Worm (Caenorhabditis elegans): ENCODE measurements around the gene grl-18.

Gene grl-18

DNA sequence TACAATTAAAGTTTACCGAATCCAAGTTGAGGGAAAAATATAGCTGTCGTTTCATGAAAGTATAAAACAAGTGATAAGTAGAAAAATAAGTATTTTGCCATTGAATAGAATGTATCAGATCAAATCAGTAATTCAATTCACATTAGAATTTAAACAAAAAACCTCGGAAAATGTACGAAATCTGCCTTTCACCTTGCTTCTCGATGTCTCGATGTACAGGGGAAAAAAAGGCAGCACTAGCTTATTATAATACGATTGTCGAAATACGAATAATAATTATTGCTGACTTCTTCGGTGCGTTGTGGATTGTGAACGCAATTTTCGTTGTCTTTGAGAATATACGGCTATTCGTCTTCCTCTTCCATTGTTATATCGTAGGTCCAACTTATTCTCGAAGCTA lies at the start of gene grl-18:
Gene grl-18, minus strand, starts transcription at position 101 of the 400 bp plus-strand sequence.
- TF ChIP-seq bed-3 (GFP tag; optimal IDR thresholded peaks at IDR 0.05), result no peak
- no peak for TF ChIP-seq blmp-1 (tag; optimal IDR thresholded peaks at IDR 0.05)
- no peak for TF ChIP-seq elt-1 (tag; optimal IDR thresholded peaks at IDR 0.05; ENCODE audit: borderline replicate concordance, insufficient read depth)
- no peak for TF ChIP-seq unc-62 (GFP tag; optimal IDR thresholded peaks at IDR 0.05)
- no peak for TF ChIP-seq lin-13 (tag; optimal IDR thresholded peaks at IDR 0.05)
- TF ChIP-seq elt-3 (tag; optimal IDR thresholded peaks at IDR 0.05), result no peak
- TF ChIP-seq ceh-43 (GFP tag; optimal IDR thresholded peaks at IDR 0.05), result no peak
- TF ChIP-seq ztf-11 (tag; optimal IDR thresholded peaks at IDR 0.05), result no peak
- TF ChIP-seq sem-2 (GFP tag; optimal IDR thresholded peaks at IDR 0.05), result no peak
- no peak for TF ChIP-seq zip-8 (tag; optimal IDR thresholded peaks at IDR 0.05)
- no peak for TF ChIP-seq unc-39 (tag; optimal IDR thresholded peaks at IDR 0.05)

- TF ChIP-seq drap-1 (GFP tag; optimal IDR thresholded peaks at IDR 0.05) (no peak), mls-2 (tag; optimal IDR thresholded peaks at IDR 0.05) (no peak), nhr-237 (tag; optimal IDR thresholded peaks at IDR 0.05) (no peak), lsy-2 (tag; optimal IDR thresholded peaks at IDR 0.05) (no peak)
Measured at ce11 chrV:5536240-5536811, 47.7 kb upstream of the grl-18 start, which contains the start of the genes cox-16 and syp-2. Gene cox-16, minus strand, starts transcription at chrV:5536243. Gene syp-2, plus strand, starts transcription at chrV:5536487.

DNA sequence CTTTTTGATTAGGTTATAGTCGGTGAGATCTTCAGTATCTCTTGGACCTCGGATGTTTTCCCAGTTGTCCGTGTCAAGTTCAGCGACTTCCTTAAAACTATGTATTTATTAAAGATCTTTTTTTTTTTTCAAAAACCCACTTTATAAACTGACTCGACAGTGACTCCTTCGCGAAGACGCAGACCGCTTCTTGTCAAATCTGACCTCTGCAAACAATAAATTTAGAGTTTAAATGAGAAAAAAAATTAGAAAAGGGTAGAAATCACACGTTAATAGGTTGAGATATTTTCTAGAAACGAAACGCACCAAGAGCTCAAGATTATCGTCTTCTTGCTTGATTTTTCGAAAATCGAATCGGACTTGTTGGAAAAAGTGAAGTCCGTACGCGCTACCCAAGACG lies 47.1 kb upstream of the grl-18 start, which contains the start of gene C24G6.8:
Gene C24G6.8, minus strand, starts transcription at position 101 of the 400 bp plus-strand sequence.
- TF ChIP-seq lin-32 (GFP tag; optimal IDR thresholded peaks at IDR 0.05) (no peak), blmp-1 (tag; optimal IDR thresholded peaks at IDR 0.05) (no peak), nhr-2 (tag; optimal IDR thresholded peaks at IDR 0.05) (no peak), lin-13 (tag; optimal IDR thresholded peaks at IDR 0.05) (no peak), elt-1 (tag; optimal IDR thresholded peaks at IDR 0.05; ENCODE audit: borderline replicate concordance, insufficient read depth) (no peak), ceh-43 (GFP tag; optimal IDR thresholded peaks at IDR 0.05) (no peak), mep-1 (tag; optimal IDR thresholded peaks at IDR 0.05) (no peak), unc-62 (GFP tag; optimal IDR thresholded peaks at IDR 0.05) (no peak), sem-2 (GFP tag; optimal IDR thresholded peaks at IDR 0.05) (no peak), sptf-1 (tag; optimal IDR thresholded peaks at IDR 0.05) (no peak), flh-1 (GFP tag; optimal IDR thresholded peaks at IDR 0.05) (no peak), zip-8 (tag; optimal IDR thresholded peaks at IDR 0.05) (no peak)

- TF ChIP-seq hlh-1 (tag; optimal IDR thresholded peaks at IDR 0.05) (no peak), ztf-11 (tag; optimal IDR thresholded peaks at IDR 0.05) (no peak), pha-4 (tag; optimal IDR thresholded peaks at IDR 0.05) (no peak), sem-2 (GFP tag; optimal IDR thresholded peaks at IDR 0.05) (no peak), cnd-1 (tag; optimal IDR thresholded peaks at IDR 0.05) (no peak), elt-1 (tag; optimal IDR thresholded peaks at IDR 0.05; ENCODE audit: borderline replicate concordance, insufficient read depth) (no peak), nhr-2 (tag; optimal IDR thresholded peaks at IDR 0.05) (no peak), ces-1 (GFP tag; optimal IDR thresholded peaks at IDR 0.05) (no peak), zip-8 (tag; optimal IDR thresholded peaks at IDR 0.05) (peak; percentile 6)
Measured at ce11 chrV:5533755-5534154, 45.1 kb upstream of the grl-18 start, which contains the start of gene grl-1. Gene grl-1, minus strand, starts transcription at chrV:5533855.

DNA sequence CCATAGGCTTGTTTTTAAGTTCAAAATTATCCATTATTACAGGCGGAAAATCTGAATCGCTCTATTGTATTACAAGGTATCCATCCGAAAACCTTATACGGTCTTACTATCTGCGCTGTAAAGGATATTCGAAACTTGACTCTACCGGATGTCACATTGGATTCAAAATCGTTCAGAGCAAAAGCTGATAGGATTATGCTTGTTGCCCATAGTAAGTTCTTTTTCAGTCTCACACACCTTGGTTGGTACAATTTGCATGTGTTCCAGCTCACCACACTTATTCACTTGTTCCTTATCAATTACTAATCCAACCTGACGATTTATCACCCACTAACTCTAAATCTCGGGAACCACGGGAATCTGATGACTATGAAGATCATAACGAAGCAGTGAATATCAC lies 39.0 kb upstream of the grl-18 start:
- TF ChIP-seq mls-2 (tag; optimal IDR thresholded peaks at IDR 0.05), result no peak
- TF ChIP-seq lin-32 (GFP tag; optimal IDR thresholded peaks at IDR 0.05), result no peak
- no peak for TF ChIP-seq tbx-8 (GFP tag; optimal IDR thresholded peaks at IDR 0.05)
- TF ChIP-seq nhr-28 (tag; optimal IDR thresholded peaks at IDR 0.05), result no peak
- TF ChIP-seq elt-3 (tag; optimal IDR thresholded peaks at IDR 0.05), result no peak
- no peak for TF ChIP-seq nhr-12 (tag; optimal IDR thresholded peaks at IDR 0.05)
- TF ChIP-seq zip-8 (tag; optimal IDR thresholded peaks at IDR 0.05), result no peak
- no peak for TF ChIP-seq mab-5 (tag; optimal IDR thresholded peaks at IDR 0.05)
- TF ChIP-seq nhr-237 (tag; optimal IDR thresholded peaks at IDR 0.05), result no peak
- TF ChIP-seq flh-1 (GFP tag; optimal IDR thresholded peaks at IDR 0.05), result no peak
- TF ChIP-seq mep-1 (tag; optimal IDR thresholded peaks at IDR 0.05), result no peak
- TF ChIP-seq blmp-1 (tag; optimal IDR thresholded peaks at IDR 0.05), result no peak
- TF ChIP-seq unc-62 (GFP tag; optimal IDR thresholded peaks at IDR 0.05), result no peak

DNA sequence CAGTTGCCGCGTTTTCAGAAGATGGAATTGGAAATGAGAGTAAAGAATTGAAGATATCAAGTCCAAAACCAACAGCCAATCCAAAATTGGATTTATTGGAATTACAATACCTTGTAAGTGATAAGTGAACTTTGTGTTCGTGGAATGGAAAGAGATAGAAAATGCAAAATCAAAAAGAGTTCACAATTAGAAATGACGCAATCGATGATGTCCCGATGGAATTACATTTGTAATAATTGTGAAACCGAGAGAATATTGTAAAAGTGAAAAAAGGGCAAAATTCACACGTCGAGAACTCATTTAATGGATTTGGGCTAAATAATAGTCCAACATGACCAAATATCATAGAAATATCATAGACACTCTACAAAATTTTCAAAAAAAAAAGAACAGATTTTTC lies 36.5 kb upstream of the grl-18 start:
- TF ChIP-seq zip-8 (tag; optimal IDR thresholded peaks at IDR 0.05) (peak; percentile 57), snpc-4 (tag; optimal IDR thresholded peaks at IDR 0.05) (no peak)

Data from whole organism, mixed stage, embryonic.